Fruit fly (Drosophila melanogaster): Measurements from ENCODE around the gene CG43867.

The CG43867 gene

dm6 chrX:772305-772986, 155.3 kb downstream of the CG43867 start:
- TF ChIP-seq rn (GFP tag; IDR thresholded peaks at IDR 0.05) (no peak), CG14655 (GFP tag; optimal IDR thresholded peaks at IDR 0.05) (no peak), Pif1B (GFP tag; optimal IDR thresholded peaks at IDR 0.05) (no peak), CG8159 (tag; optimal IDR thresholded peaks at IDR 0.05) (no peak), CG12605 (GFP tag; IDR thresholded peaks at IDR 0.05) (no peak)

dm6 chrX:771431-772064, 156.2 kb downstream of the CG43867 start:
- TF ChIP-seq Ets98B (GFP tag; IDR thresholded peaks at IDR 0.05) (no peak), CG34367 (tag; optimal IDR thresholded peaks at IDR 0.05) (peak; percentile 19), Pif1A (GFP tag; optimal IDR thresholded peaks at IDR 0.05) (no peak), Snoo (tag; optimal IDR thresholded peaks at IDR 0.05) (no peak), D1 (tag; optimal IDR thresholded peaks at IDR 0.05) (no peak), CG17806 (tag; optimal IDR thresholded peaks at IDR 0.05) (peak; percentile 43), CG14655 (GFP tag; optimal IDR thresholded peaks at IDR 0.05) (peak; percentile 9), CG8301 (tag; optimal IDR thresholded peaks at IDR 0.05) (no peak), CG13204 (GFP tag; optimal IDR thresholded peaks at IDR 0.05) (no peak), fd96Ca (GFP tag; IDR thresholded peaks at IDR 0.05) (no peak), CG12605 (GFP tag; IDR thresholded peaks at IDR 0.05) (no peak), CG9948 (tag; optimal IDR thresholded peaks at IDR 0.05) (peak; percentile 39), CG4496 (GFP tag; IDR thresholded peaks at IDR 0.05) (no peak), CG15710 (tag; optimal IDR thresholded peaks at IDR 0.05) (no peak), gl (tag; optimal IDR thresholded peaks at IDR 0.05) (no peak), CG8159 (tag; optimal IDR thresholded peaks at IDR 0.05) (peak; percentile 28)

dm6 chrX:769639-770124, 158.1 kb downstream of the CG43867 start, which contains the start of gene fz3:
Gene fz3 (plus strand): TSS chrX:769945.
- TF ChIP-seq CG8159 (tag; optimal IDR thresholded peaks at IDR 0.05) (peak; percentile 67), CG10348 (GFP tag; IDR thresholded peaks at IDR 0.05) (no peak), CG9948 (tag; optimal IDR thresholded peaks at IDR 0.05) (peak; percentile 47), CG34367 (tag; optimal IDR thresholded peaks at IDR 0.05) (peak; percentile 37), CG17806 (tag; optimal IDR thresholded peaks at IDR 0.05) (peak; percentile 63), rn (GFP tag; IDR thresholded peaks at IDR 0.05) (no peak), Pif1A (GFP tag; optimal IDR thresholded peaks at IDR 0.05) (peak; percentile 78), CG14655 (GFP tag; optimal IDR thresholded peaks at IDR 0.05) (peak; percentile 70), fd96Ca (GFP tag; IDR thresholded peaks at IDR 0.05) (peak; percentile 76), Ets98B (GFP tag; IDR thresholded peaks at IDR 0.05) (peak; percentile 78), CG4496 (GFP tag; IDR thresholded peaks at IDR 0.05) (peak; percentile 74; the same call in 2 of the 3 replicates), CG12605 (GFP tag; IDR thresholded peaks at IDR 0.05) (peak; percentile 46; the same call in 1 of the 2 replicates), CG32121 (GFP tag; IDR thresholded peaks at IDR 0.05) (no peak), EcR (GFP tag; optimal IDR thresholded peaks at IDR 0.05) (peak; percentile 62), CG13204 (GFP tag; optimal IDR thresholded peaks at IDR 0.05) (peak; percentile 89), gl (tag; optimal IDR thresholded peaks at IDR 0.05) (peak; percentile 60), Snoo (tag; optimal IDR thresholded peaks at IDR 0.05) (peak; percentile 61), D1 (tag; optimal IDR thresholded peaks at IDR 0.05) (no peak), Pif1B (GFP tag; optimal IDR thresholded peaks at IDR 0.05) (peak; percentile 79), CG15710 (tag; optimal IDR thresholded peaks at IDR 0.05) (peak; percentile 68), CG8301 (tag; optimal IDR thresholded peaks at IDR 0.05) (peak; percentile 64)

dm6 chrX:768480-769123, 159.2 kb downstream of the CG43867 start:
- TF ChIP-seq CG17806 (tag; optimal IDR thresholded peaks at IDR 0.05) (no peak), CG32121 (GFP tag; IDR thresholded peaks at IDR 0.05) (no peak), Ets98B (GFP tag; IDR thresholded peaks at IDR 0.05) (no peak), rn (GFP tag; IDR thresholded peaks at IDR 0.05) (no peak), CG10348 (GFP tag; IDR thresholded peaks at IDR 0.05) (no peak), CG13204 (GFP tag; optimal IDR thresholded peaks at IDR 0.05) (no peak), gl (tag; optimal IDR thresholded peaks at IDR 0.05) (no peak), CG9948 (tag; optimal IDR thresholded peaks at IDR 0.05) (no peak), CG4496 (GFP tag; IDR thresholded peaks at IDR 0.05) (no peak), CG15710 (tag; optimal IDR thresholded peaks at IDR 0.05) (no peak)

dm6 chrX:767928-768327, 159.8 kb downstream of the CG43867 start:
- TF ChIP-seq CG32121 (GFP tag; IDR thresholded peaks at IDR 0.05) (no peak), Pif1A (GFP tag; optimal IDR thresholded peaks at IDR 0.05) (peak; percentile 60), rn (GFP tag; IDR thresholded peaks at IDR 0.05) (no peak), CG8159 (tag; optimal IDR thresholded peaks at IDR 0.05) (peak; percentile 47), CG14655 (GFP tag; optimal IDR thresholded peaks at IDR 0.05) (peak; percentile 25), CG15710 (tag; optimal IDR thresholded peaks at IDR 0.05) (peak; percentile 11), CG34367 (tag; optimal IDR thresholded peaks at IDR 0.05) (peak; percentile 44), fd96Ca (GFP tag; IDR thresholded peaks at IDR 0.05) (no peak), CG17806 (tag; optimal IDR thresholded peaks at IDR 0.05) (no peak), CG12605 (GFP tag; IDR thresholded peaks at IDR 0.05) (0 out of 2 replicates have a peak, but pooled peaks have one; percentile 7), EcR (GFP tag; optimal IDR thresholded peaks at IDR 0.05) (no peak), CG10348 (GFP tag; IDR thresholded peaks at IDR 0.05) (no peak), D1 (tag; optimal IDR thresholded peaks at IDR 0.05) (no peak), CG9948 (tag; optimal IDR thresholded peaks at IDR 0.05) (no peak), Snoo (tag; optimal IDR thresholded peaks at IDR 0.05) (peak; percentile 61), CG8301 (tag; optimal IDR thresholded peaks at IDR 0.05) (no peak), gl (tag; optimal IDR thresholded peaks at IDR 0.05) (peak; percentile 50), Pif1B (GFP tag; optimal IDR thresholded peaks at IDR 0.05) (peak; percentile 71), Ets98B (GFP tag; IDR thresholded peaks at IDR 0.05) (no peak), CG4496 (GFP tag; IDR thresholded peaks at IDR 0.05) (no peak; the same call in 2 of the 3 replicates), CG13204 (GFP tag; optimal IDR thresholded peaks at IDR 0.05) (peak; percentile 67)
